Fruit fly (Drosophila melanogaster): ENCODE measurements around the gene CAH2.

Gene CAH2

dm6 chr3L:12178847-12179437 lies 1.5 kb downstream of the CAH2 start (continued):
- no peak for TF ChIP-seq CG1529 (GFP tag; optimal IDR thresholded peaks at IDR 0.05)
- no peak for TF ChIP-seq tin (GFP tag; optimal IDR thresholded peaks at IDR 0.05)
- no peak for TF ChIP-seq ssp (GFP tag; IDR thresholded peaks at IDR 0.05)
- no peak for TF ChIP-seq CG42726 (GFP tag; IDR thresholded peaks at IDR 0.05; ENCODE audit: partially characterized antibody)
- TF ChIP-seq bcd (GFP tag; optimal IDR thresholded peaks at IDR 0.05), result peak; percentile 13
- TF ChIP-seq Ada2b (GFP tag; IDR thresholded peaks at IDR 0.05), result 0 out of 2 replicates have a peak, but pooled peaks have one; percentile 11
- TF ChIP-seq CG3065 (GFP tag; optimal IDR thresholded peaks at IDR 0.05), result no peak
- TF ChIP-seq CG13894 (tag; optimal IDR thresholded peaks at IDR 0.05), result no peak
- TF ChIP-seq CG12155 (GFP tag; optimal IDR thresholded peaks at IDR 0.05), result no peak
- TF ChIP-seq CG9876 (GFP tag; optimal IDR thresholded peaks at IDR 0.05), result no peak
- no peak for TF ChIP-seq gcm2 (GFP tag; optimal IDR thresholded peaks at IDR 0.05)
- no peak for TF ChIP-seq CG6689 (GFP tag; IDR thresholded peaks at IDR 0.05)
- no peak for TF ChIP-seq cas (GFP tag; IDR thresholded peaks at IDR 0.05)
- TF ChIP-seq kay (GFP tag; optimal IDR thresholded peaks at IDR 0.05), result peak; percentile 5
- TF ChIP-seq Xbp1 (GFP tag; optimal IDR thresholded peaks at IDR 0.05), result no peak
- no peak for TF ChIP-seq CG15514 (GFP tag; optimal IDR thresholded peaks at IDR 0.05)
- no peak for TF ChIP-seq CG4424 (GFP tag; optimal IDR thresholded peaks at IDR 0.05)
- TF ChIP-seq CG15479 (GFP tag; optimal IDR thresholded peaks at IDR 0.05), result no peak
- no peak for TF ChIP-seq CG8388 (GFP tag; optimal IDR thresholded peaks at IDR 0.05)
- TF ChIP-seq CG4404 (GFP tag; IDR thresholded peaks at IDR 0.05), result no peak
- no peak for TF ChIP-seq maf-S (GFP tag; optimal IDR thresholded peaks at IDR 0.05)
- peak; percentile 67 for TF ChIP-seq Rfx (GFP tag; IDR thresholded peaks at IDR 0.05)
- TF ChIP-seq B-H1 (GFP tag; IDR thresholded peaks at IDR 0.05), result no peak
- TF ChIP-seq ken (GFP tag; IDR thresholded peaks at IDR 0.05), result no peak
- no peak for TF ChIP-seq crc (GFP tag; optimal IDR thresholded peaks at IDR 0.05)
- TF ChIP-seq gem (tag; optimal IDR thresholded peaks at IDR 0.05), result peak; percentile 2
- peak; percentile 91 for TF ChIP-seq D19B (GFP tag; optimal IDR thresholded peaks at IDR 0.05)
- TF ChIP-seq insv (GFP tag; optimal IDR thresholded peaks at IDR 0.05), result no peak
- TF ChIP-seq repo (GFP tag; optimal IDR thresholded peaks at IDR 0.05), result no peak
- TF ChIP-seq Pdp1 (GFP tag; optimal IDR thresholded peaks at IDR 0.05), result peak in 1 of 2 experiments; percentile 83
- TF ChIP-seq Dbx (GFP tag; IDR thresholded peaks at IDR 0.05), result peak; percentile 29; the same call in 1 of the 3 replicates
- no peak for TF ChIP-seq corto (GFP tag; optimal IDR thresholded peaks at IDR 0.05)
- no peak for TF ChIP-seq Atf6 (GFP tag; IDR thresholded peaks at IDR 0.05)
- TF ChIP-seq CG17912 (GFP tag; optimal IDR thresholded peaks at IDR 0.05), result no peak
- TF ChIP-seq row (GFP tag; IDR thresholded peaks at IDR 0.05), result peak; percentile 50; the same call in 2 of the 3 replicates
- TF ChIP-seq lola (GFP tag; optimal IDR thresholded peaks at IDR 0.05), result no peak
- no peak for TF ChIP-seq Hmx (GFP tag; optimal IDR thresholded peaks at IDR 0.05)
- no peak for TF ChIP-seq BEAF-32 (GFP tag; optimal IDR thresholded peaks at IDR 0.05)
- peak; percentile 50 for TF ChIP-seq slbo (GFP tag; IDR thresholded peaks at IDR 0.05)
- 0 out of 2 replicates have a peak, but pooled peaks have one; percentile 13 for TF ChIP-seq esg (GFP tag; conservative IDR thresholded peaks at IDR 0.05)
- no peak for TF ChIP-seq ac (GFP tag; optimal IDR thresholded peaks at IDR 0.05)
- TF ChIP-seq CG6791 (GFP tag; IDR thresholded peaks at IDR 0.05; ENCODE audit: partially characterized antibody), result no peak
- peak; percentile 41 for TF ChIP-seq dmrt99B (tag; optimal IDR thresholded peaks at IDR 0.05)
- no peak for TF ChIP-seq ap (GFP tag; IDR thresholded peaks at IDR 0.05)
- TF ChIP-seq pum (GFP tag; optimal IDR thresholded peaks at IDR 0.05), result no peak
- no peak for TF ChIP-seq CG11723 (GFP tag; optimal IDR thresholded peaks at IDR 0.05)
- peak; percentile 24; the same call in 1 of the 3 replicates for TF ChIP-seq zfh1 (GFP tag; IDR thresholded peaks at IDR 0.05)
- no peak for TF ChIP-seq otp (GFP tag; IDR thresholded peaks at IDR 0.05)
- no peak for TF ChIP-seq CG12659 (GFP tag; optimal IDR thresholded peaks at IDR 0.05)
- no peak for TF ChIP-seq tio (GFP tag; optimal IDR thresholded peaks at IDR 0.05)
